Worm (Caenorhabditis elegans) whole organism, L1 larva: ENCODE measurements around the gene F31D4.8.

Experiments
- ama-1 ChIP-seq: fragments of 150-350 bp; optimal IDR thresholded peaks from 2 replicates; lab custom pipeline; 2014
- blmp-1 ChIP-seq: fragments of 150-350 bp; optimal IDR thresholded peaks from 2 replicates; lab custom pipeline; 2014; ENCODE audit warnings: missing biosample characterization, missing genetic modification characterization
- ceh-88 ChIP-seq: fragments of 200-800 bp; sonication (Bioruptor generic); IDR thresholded peaks from 2 replicates; pipeline ENCODE4 v1.3.6; 2022; ENCODE audit warnings: missing genetic modification characterization, missing compliant biosample characterization
- ces-1 ChIP-seq: fragments of 150-350 bp; optimal IDR thresholded peaks from 2 replicates; lab custom pipeline; 2014; ENCODE audit warnings: missing biosample characterization, missing genetic modification reagents, missing genetic modification characterization
- dpl-1 ChIP-seq, 3 experiments: fragments of 150-350 bp in 2 of 3; sonication (generic microtip) in 1 of 3; optimal IDR thresholded peaks; 2 replicates each; lab custom pipeline; 2014 to 2017; ENCODE audit warnings: missing biosample characterization in 3 of 3, missing genetic modification characterization in 3 of 3, missing genetic modification reagents in 3 of 3
- dsc-1 ChIP-seq: sonication (generic microtip); optimal IDR thresholded peaks from 2 replicates; lab custom pipeline; 2016; ENCODE audit warnings: mild to moderate bottlenecking, missing genetic modification characterization, missing compliant biosample characterization
- egl-13 ChIP-seq: sonication (generic microtip); optimal IDR thresholded peaks from 2 replicates; lab custom pipeline; 2016; ENCODE audit warnings: missing genotype, missing genetic modification reagents, missing genetic modification characterization, missing compliant biosample characterization
- elt-2 ChIP-seq: sonication (generic microtip); optimal IDR thresholded peaks from 2 replicates; lab custom pipeline; 2016; ENCODE audit warnings: missing genetic modification characterization, mild to moderate bottlenecking, inconsistent platforms, missing compliant biosample characterization, missing genetic modification reagents
- elt-3 ChIP-seq, 6 experiments: fragments of 150-350 bp in 1 of 6; sonication (generic microtip); optimal IDR thresholded peaks; 2 replicates each; lab custom pipeline; 2017 to 2018; ENCODE audit warnings: missing biosample characterization in 6 of 6, missing genetic modification characterization in 6 of 6, inconsistent platforms in 1 of 6
- fkh-10 ChIP-seq: sonication (generic microtip); optimal IDR thresholded peaks from 2 replicates; lab custom pipeline; 2017; ENCODE audit warnings: missing biosample characterization, missing genetic modification reagents, missing genetic modification characterization
- fkh-8 ChIP-seq: sonication (generic microtip); optimal IDR thresholded peaks from 2 replicates; lab custom pipeline; 2016; ENCODE audit warnings: mild to moderate bottlenecking, missing genetic modification characterization, missing compliant biosample characterization
- grh-1 ChIP-seq: fragments of 200-800 bp; sonication (Bioruptor generic); IDR thresholded peaks from 2 replicates; pipeline ENCODE4 v1.3.6; 2022; ENCODE audit warnings: missing genetic modification reagents, missing genetic modification characterization, missing compliant biosample characterization
- irx-1 ChIP-seq: sonication (generic microtip); optimal IDR thresholded peaks from 2 replicates; lab custom pipeline; 2016; ENCODE audit warnings: missing genetic modification characterization, missing compliant biosample characterization
- lin-13 ChIP-seq: fragments of 150-350 bp; optimal IDR thresholded peaks from 2 replicates; lab custom pipeline; 2014; ENCODE audit warnings: missing biosample characterization, missing genetic modification reagents, missing genetic modification characterization
- lin-14 ChIP-seq: fragments of 200-800 bp; sonication (Bioruptor generic); optimal IDR thresholded peaks from 2 replicates; lab custom pipeline; 2018; ENCODE audit warnings: mild to moderate bottlenecking, missing genetic modification characterization, moderate library complexity, missing compliant biosample characterization
- lin-35 ChIP-seq, 2 experiments: fragments of 150-350 bp; optimal IDR thresholded peaks; 2 replicates each; lab custom pipeline; 2014; ENCODE audit warnings: missing biosample characterization in 2 of 2, missing genetic modification characterization in 2 of 2, missing genetic modification reagents in 2 of 2
- lin-39 ChIP-seq: fragments of 150-350 bp; optimal IDR thresholded peaks from 2 replicates; lab custom pipeline; 2014; ENCODE audit warnings: missing biosample characterization, missing genetic modification reagents, missing genetic modification characterization
- lir-3 ChIP-seq: sonication (generic microtip); optimal IDR thresholded peaks from 2 replicates; lab custom pipeline; 2016; ENCODE audit warnings: mild to moderate bottlenecking, missing genetic modification characterization, moderate library complexity, missing compliant biosample characterization; ENCODE audit not compliant: poor library complexity
- lsy-2 ChIP-seq, 2 experiments: fragments of 150-350 bp; optimal IDR thresholded peaks; 2 replicates each; lab custom pipeline; 2014; ENCODE audit warnings: missing biosample characterization in 2 of 2, missing genetic modification characterization in 2 of 2
- mab-9 ChIP-seq: fragments of 200-800 bp; sonication (Bioruptor generic); IDR thresholded peaks from 2 replicates; pipeline ENCODE4 v1.3.6; 2022; ENCODE audit warnings: missing genetic modification reagents, missing genetic modification characterization, missing compliant biosample characterization
- mdl-1 ChIP-seq, 2 experiments: fragments of 150-350 bp; optimal IDR thresholded peaks; 2 replicates each; lab custom pipeline; 2014 to 2017; ENCODE audit warnings: missing biosample characterization in 2 of 2, missing genetic modification characterization in 2 of 2, inconsistent platforms in 1 of 2
- mep-1 ChIP-seq: fragments of 150-350 bp; optimal IDR thresholded peaks from 2 replicates; lab custom pipeline; 2014; ENCODE audit warnings: missing biosample characterization, missing genetic modification characterization
- nhr-19 ChIP-seq: fragments of 200-800 bp; sonication (Bioruptor generic); conservative IDR thresholded peaks from 2 replicates; pipeline ENCODE4 v1.3.6; 2022; ENCODE audit warnings: missing genetic modification characterization, missing compliant biosample characterization
- nhr-20 ChIP-seq: sonication (generic microtip); optimal IDR thresholded peaks from 2 replicates; lab custom pipeline; 2016; ENCODE audit warnings: mild to moderate bottlenecking, missing genetic modification characterization, missing compliant biosample characterization
- nhr-47 ChIP-seq: sonication (generic microtip); optimal IDR thresholded peaks from 2 replicates; lab custom pipeline; 2016; ENCODE audit warnings: mild to moderate bottlenecking, missing genetic modification characterization, moderate library complexity, missing compliant biosample characterization
- nhr-76 ChIP-seq: sonication (generic microtip); optimal IDR thresholded peaks from 2 replicates; lab custom pipeline; 2017; ENCODE audit warnings: missing biosample characterization, missing genetic modification characterization
- nhr-77 ChIP-seq: fragments of 150-350 bp; optimal IDR thresholded peaks from 2 replicates; lab custom pipeline; 2014; ENCODE audit warnings: missing biosample characterization, missing genetic modification characterization
- nhr-84 ChIP-seq: sonication (generic microtip); optimal IDR thresholded peaks from 2 replicates; lab custom pipeline; 2017; ENCODE audit warnings: missing biosample characterization, missing genetic modification characterization
- nhr-85 ChIP-seq: sonication (generic microtip); peaks from one replicate; lab custom pipeline; 2016; ENCODE audit warnings: missing genetic modification characterization, inconsistent platforms, missing compliant biosample characterization
- nhr-90 ChIP-seq: sonication (generic microtip); optimal IDR thresholded peaks from 2 replicates; lab custom pipeline; 2016; ENCODE audit warnings: mild to moderate bottlenecking, missing genetic modification characterization, missing compliant biosample characterization; ENCODE audit not compliant: poor library complexity
- pax-3 ChIP-seq: fragments of 200-800 bp; sonication (Bioruptor generic); optimal IDR thresholded peaks from 2 replicates; lab custom pipeline; 2018; ENCODE audit warnings: mild to moderate bottlenecking, missing genetic modification characterization, moderate library complexity, missing compliant biosample characterization
- rnt-1 ChIP-seq: sonication (generic microtip); optimal IDR thresholded peaks from 2 replicates; lab custom pipeline; 2016; ENCODE audit warnings: mild to moderate bottlenecking, missing genetic modification characterization, moderate library complexity, missing compliant biosample characterization
- snu-23 ChIP-seq: sonication (generic microtip); optimal IDR thresholded peaks from 2 replicates; lab custom pipeline; 2016; ENCODE audit warnings: missing genetic modification characterization, missing compliant biosample characterization
- sox-4 ChIP-seq: sonication (generic microtip); optimal IDR thresholded peaks from 2 replicates; lab custom pipeline; 2016; ENCODE audit warnings: missing genetic modification characterization, missing compliant biosample characterization
- sptf-1 ChIP-seq: fragments of 150-350 bp; optimal IDR thresholded peaks from 2 replicates; lab custom pipeline; 2014; ENCODE audit warnings: missing biosample characterization, missing genetic modification characterization
- swsn-7 ChIP-seq: sonication (generic microtip); optimal IDR thresholded peaks from 2 replicates; lab custom pipeline; 2016; ENCODE audit warnings: missing genetic modification characterization, missing compliant biosample characterization
- tlp-1 ChIP-seq: fragments of 150-350 bp; optimal IDR thresholded peaks from 2 replicates; lab custom pipeline; 2014; ENCODE audit warnings: missing biosample characterization, missing genetic modification characterization
- unc-130 ChIP-seq: fragments of 150-350 bp; optimal IDR thresholded peaks from 2 replicates; lab custom pipeline; 2017; ENCODE audit warnings: missing biosample characterization, missing genetic modification characterization, inconsistent platforms
- vab-15 ChIP-seq: sonication (generic microtip); optimal IDR thresholded peaks from 2 replicates; lab custom pipeline; 2017; ENCODE audit warnings: missing genotype, mild to moderate bottlenecking, missing genetic modification characterization, missing compliant biosample characterization
- xbp-1 ChIP-seq: sonication (generic microtip); optimal IDR thresholded peaks from 2 replicates; lab custom pipeline; 2016; ENCODE audit warnings: missing genetic modification characterization, missing compliant biosample characterization
- ztf-11 ChIP-seq, 2 experiments: sonication (generic microtip); optimal IDR thresholded peaks; 2 replicates each; lab custom pipeline; 2016 to 2017; ENCODE audit warnings: missing genetic modification characterization in 2 of 2, missing biosample characterization in 1 of 2, missing compliant biosample characterization in 1 of 2
- ztf-4 ChIP-seq: fragments of 150-350 bp; optimal IDR thresholded peaks from 2 replicates; lab custom pipeline; 2014; ENCODE audit warnings: missing biosample characterization, missing genetic modification characterization

F31D4.8 gene

ce11 chrV:20832554-20832963 lies 35.7 kb downstream of the F31D4.8 start (continued):
- TF ChIP-seq nhr-19 (GFP tag; lab: Robert Waterston, UW) (peak; percentile 16; the same call in 1 of the 2 replicates), pax-3 (tag; lab: Kevin White, UChicago) (peak; percentile 60), nhr-20 (no peak), nhr-47 (tag; lab: Kevin White, UChicago) (peak; percentile 58), nhr-77 (no peak), lir-3 (tag; lab: Kevin White, UChicago) (peak; percentile 37), fkh-8 (tag; lab: Kevin White, UChicago) (peak; percentile 40), xbp-1 (tag; lab: Kevin White, UChicago) (peak; percentile 33), rnt-1 (no peak), nhr-90 (tag; lab: Kevin White, UChicago) (peak; percentile 32), ztf-11 (tag; optimal IDR thresholded peaks at IDR 0.05; lab: Kevin White, UChicago) (no peak), ceh-88 (GFP tag; lab: Robert Waterston, UW) (peak; percentile 34; the same call in 1 of the 2 replicates), lin-14 (peak; percentile 77), mab-9 (GFP tag; lab: Robert Waterston, UW) (no peak)

ce11 chrV:20831867-20832266 lies 36.4 kb downstream of the F31D4.8 start:
- TF ChIP-seq lin-14: peak; percentile 21
- peak; percentile 58 for TF ChIP-seq blmp-1 (tag; lab: Kevin White, UChicago)
- peak in 1 of 2 experiments; percentile 18 for TF ChIP-seq mdl-1 (tag; optimal IDR thresholded peaks at IDR 0.05; lab: Kevin White, UChicago)
- TF ChIP-seq nhr-85: peak; percentile 34
- no peak for TF ChIP-seq lin-13 (GFP tag; lab: Kevin White, UChicago)
- TF ChIP-seq vab-15 (tag; lab: Kevin White, UChicago): no peak
- no peak for TF ChIP-seq mep-1 (tag; lab: Kevin White, UChicago)
- TF ChIP-seq elt-2 (tag; lab: Kevin White, UChicago): peak; percentile 40
- no peak for TF ChIP-seq dsc-1 (tag; lab: Kevin White, UChicago)
- peak in 1 of 2 experiments; percentile 31 for TF ChIP-seq lsy-2 (tag; optimal IDR thresholded peaks at IDR 0.05; lab: Kevin White, UChicago)
- TF ChIP-seq snu-23 (GFP tag; lab: Kevin White, UChicago): peak; percentile 16
- TF ChIP-seq lin-35 (GFP tag; optimal IDR thresholded peaks at IDR 0.05; lab: Kevin White, UChicago): peak in 1 of 2 experiments; percentile 32
- TF ChIP-seq nhr-20: peak; percentile 4
- TF ChIP-seq sox-4 (tag; lab: Kevin White, UChicago): no peak

ce11 chrV:20830409-20830808 lies 37.8 kb downstream of the F31D4.8 start:
- TF ChIP-seq dpl-1 (GFP tag; optimal IDR thresholded peaks at IDR 0.05; lab: Kevin White, UChicago) (no peak), unc-130 (tag; lab: Kevin White, UChicago) (no peak), elt-3 (tag; optimal IDR thresholded peaks at IDR 0.05; lab: Kevin White, UChicago) (no peak), lin-39 (tag; lab: Kevin White, UChicago) (no peak), lin-13 (GFP tag; lab: Kevin White, UChicago) (no peak), tlp-1 (tag; lab: Kevin White, UChicago) (no peak), ces-1 (GFP tag; lab: Kevin White, UChicago) (no peak), grh-1 (no peak), ztf-4 (tag; lab: Kevin White, UChicago) (no peak), egl-13 (tag; lab: Kevin White, UChicago) (no peak), swsn-7 (tag; lab: Kevin White, UChicago) (no peak), nhr-47 (tag; lab: Kevin White, UChicago) (no peak), nhr-76 (tag; lab: Kevin White, UChicago) (no peak), fkh-10 (GFP tag; lab: Kevin White, UChicago) (no peak), ama-1 (lab: Kevin White, UChicago) (no peak), xbp-1 (tag; lab: Kevin White, UChicago) (no peak), irx-1 (tag; lab: Kevin White, UChicago) (no peak), sptf-1 (no peak), nhr-84 (no peak)
